Worm (Caenorhabditis elegans) whole organism, L4 larva: Measurements from ENCODE around the gene C04E12.4.

Experiments
- D1046.2 ChIP-seq: fragments of 200-800 bp; sonication (Bioruptor generic); IDR thresholded peaks from 2 replicates; pipeline ENCODE4 v1.3.6; 2022; ENCODE audit warnings: missing genetic modification characterization, missing compliant biosample characterization
- attf-4 ChIP-seq: sonication (generic microtip); optimal IDR thresholded peaks from 3 replicates; lab custom pipeline; 2017; ENCODE audit warnings: missing biosample characterization, missing genetic modification characterization
- daf-8 ChIP-seq: fragments of 200-800 bp; sonication (Bioruptor generic); IDR thresholded peaks from 2 replicates; pipeline ENCODE4 v1.3.6; 2022; ENCODE audit warnings: missing genetic modification characterization, missing compliant biosample characterization
- dpl-1 ChIP-seq: fragments of 150-350 bp; optimal IDR thresholded peaks from 2 replicates; lab custom pipeline; 2014; ENCODE audit warnings: missing biosample characterization, missing genetic modification reagents, missing genetic modification characterization
- fkh-10 ChIP-seq: fragments of 150-350 bp; optimal IDR thresholded peaks from 2 replicates; lab custom pipeline; 2014; ENCODE audit warnings: missing biosample characterization, missing genetic modification reagents, missing genetic modification characterization
- jun-1 ChIP-seq: fragments of 150-350 bp; optimal IDR thresholded peaks from 2 replicates; lab custom pipeline; 2014; ENCODE audit warnings: missing biosample characterization, missing genetic modification reagents, missing genetic modification characterization
- lin-15B ChIP-seq: fragments of 150-350 bp; sonication (generic microtip); optimal IDR thresholded peaks from 3 replicates; lab custom pipeline; 2014; ENCODE audit warnings: missing biosample characterization, missing genetic modification characterization
- php-3 ChIP-seq: fragments of 200-800 bp; sonication (Bioruptor generic); IDR thresholded peaks from 2 replicates; pipeline ENCODE4 v1.3.6; 2022; ENCODE audit warnings: missing genetic modification reagents, missing genetic modification characterization, missing compliant biosample characterization
- pqm-1 ChIP-seq: sonication (generic microtip); optimal IDR thresholded peaks from 2 replicates; lab custom pipeline; 2017; ENCODE audit warnings: missing biosample characterization, missing genetic modification characterization
- sdz-12 ChIP-seq: fragments of 200-800 bp; sonication (Bioruptor generic); optimal IDR thresholded peaks from 2 replicates; lab custom pipeline; 2018; ENCODE audit warnings: mild to moderate bottlenecking, missing genetic modification characterization, missing compliant biosample characterization
- snpc-4 ChIP-seq: fragments of 150-350 bp; optimal IDR thresholded peaks from 2 replicates; lab custom pipeline; 2014; ENCODE audit warnings: missing biosample characterization, missing genetic modification characterization
- spr-1 ChIP-seq: sonication (generic microtip); optimal IDR thresholded peaks from 2 replicates; lab custom pipeline; 2016; ENCODE audit warnings: mild to moderate bottlenecking, missing genetic modification characterization, missing compliant biosample characterization
- zip-2 ChIP-seq: fragments of 150-350 bp; optimal IDR thresholded peaks from 2 replicates; lab custom pipeline; 2014; ENCODE audit warnings: missing biosample characterization, missing genetic modification characterization
- ztf-11 ChIP-seq: fragments of 150-350 bp; optimal IDR thresholded peaks from 2 replicates; lab custom pipeline; 2014; ENCODE audit warnings: missing biosample characterization, missing genetic modification characterization

DNA sequence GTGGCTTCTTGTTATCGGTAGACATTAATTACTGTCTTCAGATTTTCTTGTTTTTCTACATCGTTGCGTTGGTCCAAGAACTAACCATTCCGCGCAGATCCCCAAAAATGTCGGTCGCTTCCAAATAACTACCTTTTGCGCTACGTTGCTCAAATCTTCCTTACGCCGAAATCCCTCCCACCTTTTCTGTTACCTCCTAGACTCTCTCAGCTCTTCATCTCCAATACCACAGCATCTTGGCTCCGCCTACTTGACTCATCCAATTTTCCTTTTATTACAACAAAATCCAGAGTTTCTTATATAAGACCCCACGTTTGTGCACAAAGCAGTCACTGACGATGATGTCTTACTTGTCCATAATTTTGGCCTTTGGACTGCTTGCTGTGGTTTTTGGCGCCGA lies 9.7 kb upstream of the C04E12.4 start, which contains the start of gene C17B7.12:
- TF ChIP-seq snpc-4 (tag; lab: Kevin White, UChicago) = no peak
- TF ChIP-seq jun-1 (tag; lab: Kevin White, UChicago) = no peak
- TF ChIP-seq D1046.2 (GFP tag; lab: Robert Waterston, UW) = no peak
- TF ChIP-seq lin-15B (tag; lab: Kevin White, UChicago) = no peak
- TF ChIP-seq sdz-12 (GFP tag; lab: Kevin White, UChicago) = no peak
- no peak for TF ChIP-seq zip-2 (tag; lab: Kevin White, UChicago)
- no peak for TF ChIP-seq daf-8 (GFP tag; lab: Robert Waterston, UW)
- no peak for TF ChIP-seq dpl-1 (GFP tag; lab: Kevin White, UChicago)
- no peak for TF ChIP-seq pqm-1
- TF ChIP-seq fkh-10 (GFP tag; lab: Kevin White, UChicago) = no peak
- no peak for TF ChIP-seq php-3 (GFP tag; lab: Robert Waterston, UW)
- no peak for TF ChIP-seq spr-1 (tag; lab: Kevin White, UChicago)
- TF ChIP-seq attf-4 (tag; lab: Kevin White, UChicago) = no peak
- no peak for TF ChIP-seq ztf-11 (tag; lab: Kevin White, UChicago)
